Worm (Caenorhabditis elegans) whole organism, early embryonic: Measurements from ENCODE around the gene chil-10.

ENCODE experiments used
- B0310.2 ChIP-seq: sonication (generic microtip); optimal IDR thresholded peaks from 2 replicates; lab custom pipeline; 2016; ENCODE audit warnings: mild to moderate bottlenecking, missing genetic modification characterization, missing compliant biosample characterization
- F13C5.2 ChIP-seq: sonication (generic microtip); optimal IDR thresholded peaks from 2 replicates; lab custom pipeline; 2017; ENCODE audit warnings: mild to moderate bottlenecking, missing genetic modification characterization, inconsistent platforms, missing compliant biosample characterization
- aly-1 ChIP-seq: sonication (generic microtip); optimal IDR thresholded peaks from 2 replicates; lab custom pipeline; 2016; ENCODE audit warnings: missing genetic modification characterization, missing compliant biosample characterization
- ama-1 ChIP-seq: fragments of 150-350 bp; optimal IDR thresholded peaks from 2 replicates; lab custom pipeline; 2014
- ceh-13 ChIP-seq: fragments of 200-800 bp; sonication (Bioruptor generic); optimal IDR thresholded peaks from 2 replicates; lab custom pipeline; 2018; ENCODE audit warnings: mild to moderate bottlenecking, missing genetic modification characterization, missing compliant biosample characterization
- ceh-36 ChIP-seq: sonication (generic microtip); optimal IDR thresholded peaks from 2 replicates; lab custom pipeline; 2016; ENCODE audit warnings: missing genetic modification characterization, inconsistent platforms, missing compliant biosample characterization
- ets-7 ChIP-seq: sonication (generic microtip); optimal IDR thresholded peaks from 2 replicates; lab custom pipeline; 2016; ENCODE audit warnings: missing genotype, missing genetic modification characterization, missing compliant biosample characterization
- flt-1 ChIP-seq: fragments of 200-800 bp; sonication (Bioruptor generic); IDR thresholded peaks from 2 replicates; pipeline ENCODE4 v1.3.6; 2022; ENCODE audit warnings: missing genetic modification characterization, missing compliant biosample characterization
- hmbx-1 ChIP-seq: sonication (generic microtip); optimal IDR thresholded peaks from 2 replicates; lab custom pipeline; 2016; ENCODE audit warnings: mild to moderate bottlenecking, missing genetic modification characterization, missing compliant biosample characterization
- hmg-4 ChIP-seq: fragments of 200-800 bp; sonication (Bioruptor generic); optimal IDR thresholded peaks from 2 replicates; lab custom pipeline; 2018; ENCODE audit warnings: mild to moderate bottlenecking, missing genetic modification characterization, missing compliant biosample characterization
- hnd-1 ChIP-seq: sonication (generic microtip); optimal IDR thresholded peaks from 2 replicates; lab custom pipeline; 2016; ENCODE audit warnings: missing genetic modification characterization, missing compliant biosample characterization
- pes-1 ChIP-seq: fragments of 200-800 bp; sonication (Bioruptor generic); IDR thresholded peaks from 2 replicates; pipeline ENCODE4 v1.3.6; 2022; ENCODE audit warnings: missing genetic modification reagents, missing genetic modification characterization, missing compliant biosample characterization
- scrt-1 ChIP-seq: fragments of 200-800 bp; sonication (Bioruptor generic); IDR thresholded peaks from 2 replicates; pipeline ENCODE4 v1.3.6; 2022; ENCODE audit warnings: missing genetic modification characterization, missing compliant biosample characterization
- sea-1 ChIP-seq: fragments of 200-800 bp; sonication (Bioruptor generic); conservative IDR thresholded peaks from 2 replicates; pipeline ENCODE4 v1.3.6; 2022; ENCODE audit warnings: missing genetic modification characterization, missing compliant biosample characterization
- tbx-11 ChIP-seq: fragments of 200-800 bp; sonication (Bioruptor generic); IDR thresholded peaks from 2 replicates; pipeline ENCODE4 v1.3.6; 2022; ENCODE audit warnings: missing genetic modification characterization, missing compliant biosample characterization
- tbx-37 ChIP-seq: fragments of 200-800 bp; sonication (Bioruptor generic); conservative IDR thresholded peaks from 2 replicates; pipeline ENCODE4 v1.3.6; 2022; ENCODE audit warnings: missing genetic modification reagents, missing genetic modification characterization, missing compliant biosample characterization
- tra-4 ChIP-seq: sonication (generic microtip); optimal IDR thresholded peaks from 2 replicates; lab custom pipeline; 2017; ENCODE audit warnings: missing genetic modification characterization, missing compliant biosample characterization

The chil-10 gene

ce11 chrX:986463-986862 lies 28.8 kb downstream of the chil-10 start:
- TF ChIP-seq hmbx-1 (tag; lab: Kevin White, UChicago): no peak
- TF ChIP-seq ets-7 (tag; lab: Kevin White, UChicago): no peak
- no peak for TF ChIP-seq tbx-11
- no peak for TF ChIP-seq flt-1 (GFP tag; lab: Robert Waterston, UW)
- TF ChIP-seq hnd-1 (tag; lab: Kevin White, UChicago): no peak
- TF ChIP-seq ama-1 (lab: Kevin White, UChicago): no peak
- no peak for TF ChIP-seq tra-4 (tag; lab: Kevin White, UChicago)
- TF ChIP-seq hmg-4 (GFP tag; lab: Kevin White, UChicago): peak; percentile 43
- no peak for TF ChIP-seq scrt-1 (GFP tag; lab: Robert Waterston, UW)
- no peak for TF ChIP-seq sea-1 (GFP tag; lab: Robert Waterston, UW)
- 0 out of 2 replicates have a peak, but pooled peaks have one; percentile 5 for TF ChIP-seq tbx-37
- no peak for TF ChIP-seq ceh-36
- no peak for TF ChIP-seq F13C5.2 (tag; lab: Kevin White, UChicago)
- peak; percentile 34; the same call in 1 of the 2 replicates for TF ChIP-seq pes-1 (GFP tag; lab: Robert Waterston, UW)
- TF ChIP-seq ceh-13 (GFP tag; lab: Kevin White, UChicago): no peak

ce11 chrX:991274-991673 lies 33.6 kb downstream of the chil-10 start, which contains the start of the genes C09E10.3 and dgk-1:
Gene C09E10.3 (minus strand): TSS chrX:991374.
Gene dgk-1 (minus strand): TSS chrX:991456.
- no peak for TF ChIP-seq pes-1 (GFP tag; lab: Robert Waterston, UW)
- no peak for TF ChIP-seq ets-7 (tag; lab: Kevin White, UChicago)
- no peak for TF ChIP-seq flt-1 (GFP tag; lab: Robert Waterston, UW)
- no peak for TF ChIP-seq B0310.2 (tag; lab: Kevin White, UChicago)
- TF ChIP-seq F13C5.2 (tag; lab: Kevin White, UChicago): no peak
- TF ChIP-seq hnd-1 (tag; lab: Kevin White, UChicago): no peak
- no peak for TF ChIP-seq tbx-37
- no peak for TF ChIP-seq aly-1 (tag; lab: Kevin White, UChicago)
- TF ChIP-seq ama-1 (lab: Kevin White, UChicago): no peak
- TF ChIP-seq scrt-1 (GFP tag; lab: Robert Waterston, UW): no peak
- TF ChIP-seq hmbx-1 (tag; lab: Kevin White, UChicago): no peak
- TF ChIP-seq tra-4 (tag; lab: Kevin White, UChicago): no peak
- TF ChIP-seq hmg-4 (GFP tag; lab: Kevin White, UChicago): no peak
- no peak for TF ChIP-seq ceh-36
- TF ChIP-seq tbx-11: no peak
- no peak for TF ChIP-seq ceh-13 (GFP tag; lab: Kevin White, UChicago)
- TF ChIP-seq sea-1 (GFP tag; lab: Robert Waterston, UW): no peak

ce11 chrX:992650-993403 lies 35.1 kb downstream of the chil-10 start:
- TF ChIP-seq scrt-1 (GFP tag; lab: Robert Waterston, UW) (no peak), hmg-4 (GFP tag; lab: Kevin White, UChicago) (peak; percentile 51), F13C5.2 (tag; lab: Kevin White, UChicago) (peak; percentile 63), tbx-11 (no peak), aly-1 (tag; lab: Kevin White, UChicago) (peak; percentile 74)

- TF ChIP-seq tbx-37 (no peak), scrt-1 (GFP tag; lab: Robert Waterston, UW) (no peak), tra-4 (tag; lab: Kevin White, UChicago) (no peak), ama-1 (lab: Kevin White, UChicago) (no peak), sea-1 (GFP tag; lab: Robert Waterston, UW) (no peak), aly-1 (tag; lab: Kevin White, UChicago) (no peak)
Observed at ce11 chrX:994678-995077, 37.0 kb downstream of the chil-10 start.

- TF ChIP-seq pes-1 (GFP tag; lab: Robert Waterston, UW) (no peak), hnd-1 (tag; lab: Kevin White, UChicago) (no peak), aly-1 (tag; lab: Kevin White, UChicago) (no peak), sea-1 (GFP tag; lab: Robert Waterston, UW) (no peak), scrt-1 (GFP tag; lab: Robert Waterston, UW) (no peak)
Observed at ce11 chrX:1004037-1004436, 46.4 kb downstream of the chil-10 start, which contains the start of gene cutl-21. Gene cutl-21 (plus strand): TSS chrX:1004337.

- TF ChIP-seq flt-1 (GFP tag; lab: Robert Waterston, UW) (no peak), hmbx-1 (tag; lab: Kevin White, UChicago) (no peak), sea-1 (GFP tag; lab: Robert Waterston, UW) (no peak), hnd-1 (tag; lab: Kevin White, UChicago) (no peak)
Observed at ce11 chrX:1005026-1005425, 47.3 kb downstream of the chil-10 start.

- no peak for TF ChIP-seq scrt-1 (GFP tag; lab: Robert Waterston, UW)
Observed at ce11 chrX:1009512-1009911, 51.8 kb downstream of the chil-10 start.
